Worm (Caenorhabditis elegans) whole organism, L4/young adult: ENCODE data around the gene npr-13.

ENCODE experiments used
- W03F9.2 ChIP-seq: fragments of 150-350 bp; optimal IDR thresholded peaks from 2 replicates; lab custom pipeline; 2014; ENCODE audit warnings: missing biosample characterization, missing genetic modification characterization
- him-1 ChIP-seq: sonication (generic microtip); optimal IDR thresholded peaks from 2 replicates; lab custom pipeline; 2016; ENCODE audit warnings: missing genotype, missing genetic modification reagents, missing genetic modification characterization, missing compliant biosample characterization

DNA sequence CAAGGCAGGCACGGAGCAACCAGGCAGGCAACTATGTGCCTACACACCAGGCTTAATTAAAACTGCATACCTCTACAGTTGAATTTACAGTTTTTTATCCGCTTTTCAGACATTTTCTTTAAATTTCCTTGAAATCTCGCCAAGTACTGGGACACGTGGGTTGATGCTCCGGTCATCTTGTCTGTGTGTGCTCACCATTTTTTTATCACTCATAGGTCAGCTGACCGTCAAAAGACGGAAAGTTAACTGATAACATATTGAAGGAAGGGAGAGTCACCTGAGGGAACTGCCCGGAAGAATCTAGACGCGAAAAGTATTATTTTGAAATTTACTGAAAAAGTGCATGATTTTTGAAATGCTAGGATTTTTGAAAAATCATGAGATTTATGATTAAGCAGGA is 7.9 kb downstream of the npr-13 start:
- no peak for TF ChIP-seq him-1
- TF ChIP-seq W03F9.2, result no peak
